Fruit fly (Drosophila melanogaster): ENCODE results near the gene CG42750.

The CG42750 gene

DNA sequence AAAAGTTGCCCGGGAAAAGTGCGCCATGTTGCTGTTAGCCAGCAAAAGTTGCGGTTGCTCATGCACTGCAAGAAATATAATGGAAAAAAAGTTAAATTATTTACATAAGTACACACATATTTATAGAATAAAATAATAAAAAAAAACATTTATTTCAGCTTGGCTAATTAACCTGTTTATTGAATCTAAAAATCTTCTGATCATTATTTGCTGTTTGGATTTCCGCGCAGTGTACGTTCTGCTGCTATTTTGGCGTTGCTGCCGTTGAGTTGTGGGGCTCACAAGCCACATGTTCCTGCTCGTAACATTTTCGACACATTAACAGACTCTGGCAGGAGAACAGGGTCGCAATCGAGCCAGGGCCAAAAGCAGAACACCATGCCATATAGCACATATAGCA lies 34.9 kb upstream of the CG42750 start (continued):
- TF ChIP-seq CG15269 (tag; optimal IDR thresholded peaks at IDR 0.05): peak; percentile 53
- TF ChIP-seq Hmr (GFP tag; optimal IDR thresholded peaks at IDR 0.05): peak; percentile 32
- TF ChIP-seq CG6175 (GFP tag; IDR thresholded peaks at IDR 0.05): no peak
- TF ChIP-seq cg (GFP tag; optimal IDR thresholded peaks at IDR 0.05): no peak
- peak; percentile 66 for TF ChIP-seq sens (GFP tag)
- peak; percentile 38 for TF ChIP-seq CG15011 (GFP tag; optimal IDR thresholded peaks at IDR 0.05)
- peak; percentile 59 for TF ChIP-seq CG10267 (tag; optimal IDR thresholded peaks at IDR 0.05)
- no peak for TF ChIP-seq odd (GFP tag; optimal IDR thresholded peaks at IDR 0.05)
- TF ChIP-seq dysf (GFP tag; IDR thresholded peaks at IDR 0.05): peak; percentile 47; the same call in 1 of the 3 replicates
- peak; percentile 28 for TF ChIP-seq lilli (GFP tag; optimal IDR thresholded peaks at IDR 0.05)
- TF ChIP-seq CG5245 (GFP tag; optimal IDR thresholded peaks at IDR 0.05): no peak
- TF ChIP-seq jigr1 (GFP tag; IDR thresholded peaks at IDR 0.05): no peak
- TF ChIP-seq jumu (GFP tag; optimal IDR thresholded peaks at IDR 0.05): no peak
- TF ChIP-seq CG14441 (GFP tag; IDR thresholded peaks at IDR 0.05): no peak
- no peak for TF ChIP-seq tx (GFP tag; optimal IDR thresholded peaks at IDR 0.05)
- TF ChIP-seq ewg (GFP tag; optimal IDR thresholded peaks at IDR 0.05): peak; percentile 41
- TF ChIP-seq CG10209 (GFP tag; optimal IDR thresholded peaks at IDR 0.05): peak; percentile 64
- TF ChIP-seq Dll (GFP tag; IDR thresholded peaks at IDR 0.05; ENCODE audit: partially characterized antibody): no peak
- peak; percentile 3 for TF ChIP-seq CG18476 (GFP tag; optimal IDR thresholded peaks at IDR 0.05)
- TF ChIP-seq CG11093 (GFP tag; IDR thresholded peaks at IDR 0.05): 0 out of 3 replicates have a peak, but pooled peaks have one; percentile 35
- no peak for TF ChIP-seq H2.0 (GFP tag; IDR thresholded peaks at IDR 0.05)
- no peak for TF ChIP-seq pan (optimal IDR thresholded peaks at IDR 0.05)
- TF ChIP-seq pan (GFP tag; optimal IDR thresholded peaks at IDR 0.05 in 1 of 2, IDR thresholded peaks at IDR 0.05 in 1 of 2): peak in 1 of 2 experiments; percentile 49
- TF ChIP-seq CG11456 (GFP tag; IDR thresholded peaks at IDR 0.05): 0 out of 3 replicates have a peak, but pooled peaks have one; percentile 31
- TF ChIP-seq Drgx (GFP tag; IDR thresholded peaks at IDR 0.05): peak; percentile 85
- TF ChIP-seq CG11696 (GFP tag; IDR thresholded peaks at IDR 0.05): no peak
- no peak for TF ChIP-seq CG13624 (GFP tag; optimal IDR thresholded peaks at IDR 0.05)
- no peak for TF ChIP-seq ato (GFP tag; IDR thresholded peaks at IDR 0.05; ENCODE audit: partially characterized antibody)
- peak in 1 of 2 experiments; percentile 5 for TF ChIP-seq Hr78 (GFP tag; optimal IDR thresholded peaks at IDR 0.05)
- TF ChIP-seq HLH54F (GFP tag; optimal IDR thresholded peaks at IDR 0.05): no peak
- TF ChIP-seq Aef1 (GFP tag; IDR thresholded peaks at IDR 0.05): peak; percentile 62
- TF ChIP-seq hbn (GFP tag; IDR thresholded peaks at IDR 0.05; ENCODE audit: partially characterized antibody): no peak
- TF ChIP-seq CG9215 (GFP tag; IDR thresholded peaks at IDR 0.05): no peak
- peak; percentile 52; the same call in 1 of the 3 replicates for TF ChIP-seq CG14050 (GFP tag; IDR thresholded peaks at IDR 0.05)
- TF ChIP-seq crc (GFP tag; optimal IDR thresholded peaks at IDR 0.05): no peak
- peak; percentile 66 for TF ChIP-seq Sox100B (GFP tag; optimal IDR thresholded peaks at IDR 0.05)
- TF ChIP-seq NC2β (GFP tag; optimal IDR thresholded peaks at IDR 0.05): no peak
- TF ChIP-seq CG16813 (GFP tag; IDR thresholded peaks at IDR 0.05; ENCODE audit: partially characterized antibody): no peak
- peak; percentile 75 for TF ChIP-seq CG17361 (GFP tag; IDR thresholded peaks at IDR 0.05)
- no peak for TF ChIP-seq Adf1 (GFP tag; IDR thresholded peaks at IDR 0.05)
- TF ChIP-seq ara (GFP tag; IDR thresholded peaks at IDR 0.05): peak; percentile 78; the same call in 1 of the 2 replicates
- peak; percentile 49 for TF ChIP-seq Chrac-16 (GFP tag; optimal IDR thresholded peaks at IDR 0.05)
- peak; percentile 24 for TF ChIP-seq fd64A (GFP tag; optimal IDR thresholded peaks at IDR 0.05)
- no peak for TF ChIP-seq CG34376 (GFP tag; optimal IDR thresholded peaks at IDR 0.05)
- TF ChIP-seq CTCF (GFP tag; optimal IDR thresholded peaks at IDR 0.05): no peak
- TF ChIP-seq usp (GFP tag; optimal IDR thresholded peaks at IDR 0.05): no peak
- no peak for TF ChIP-seq CG30431 (GFP tag; optimal IDR thresholded peaks at IDR 0.05)
- TF ChIP-seq Lpt (GFP tag; optimal IDR thresholded peaks at IDR 0.05): no peak
- TF ChIP-seq CG3065 (GFP tag; optimal IDR thresholded peaks at IDR 0.05): no peak
- no peak for TF ChIP-seq CG6854 (GFP tag; optimal IDR thresholded peaks at IDR 0.05)
- no peak for TF ChIP-seq ro (GFP tag; IDR thresholded peaks at IDR 0.05)
- TF ChIP-seq CG17802 (tag; optimal IDR thresholded peaks at IDR 0.05): peak; percentile 38

Data from whole organism, embryonic.